Fruit fly (Drosophila melanogaster): ENCODE results near the gene kmg.

kmg gene

dm6 chr2L:13145035-13145683 is 15.2 kb upstream of the kmg start (continued):
- TF ChIP-seq eve (GFP tag; optimal IDR thresholded peaks at IDR 0.05), result no peak
- TF ChIP-seq CG12942 (GFP tag; optimal IDR thresholded peaks at IDR 0.05), result peak; percentile 58
- peak; percentile 44; the same call in 1 of the 2 replicates for TF ChIP-seq CG4404 (GFP tag; IDR thresholded peaks at IDR 0.05)
- peak; percentile 54 for TF ChIP-seq HmgZ (tag; optimal IDR thresholded peaks at IDR 0.05)
- no peak for TF ChIP-seq CkIIα-i1 (GFP tag; IDR thresholded peaks at IDR 0.05)
- TF ChIP-seq CG7556 (GFP tag; optimal IDR thresholded peaks at IDR 0.05), result peak; percentile 65
- TF ChIP-seq CG7963 (GFP tag; IDR thresholded peaks at IDR 0.05; ENCODE audit: partially characterized antibody), result no peak
- peak; percentile 76 for TF ChIP-seq HLH3B (GFP tag; IDR thresholded peaks at IDR 0.05)
- no peak for TF ChIP-seq nerfin-2 (GFP tag; IDR thresholded peaks at IDR 0.05; ENCODE audit: partially characterized antibody)
- peak; percentile 85 for TF ChIP-seq CG3281 (GFP tag; optimal IDR thresholded peaks at IDR 0.05)
- TF ChIP-seq Drgx (GFP tag; IDR thresholded peaks at IDR 0.05), result peak; percentile 69; the same call in 1 of the 2 replicates
- TF ChIP-seq CG17568 (GFP tag; optimal IDR thresholded peaks at IDR 0.05), result peak; percentile 48
- TF ChIP-seq CG12236 (GFP tag; optimal IDR thresholded peaks at IDR 0.05), result no peak
- no peak for TF ChIP-seq CG13287 (GFP tag; IDR thresholded peaks at IDR 0.05; ENCODE audit: partially characterized antibody)
- no peak for TF ChIP-seq CG2129 (GFP tag; IDR thresholded peaks at IDR 0.05; ENCODE audit: partially characterized antibody)
- TF ChIP-seq ase (GFP tag; IDR thresholded peaks at IDR 0.05), result 0 out of 3 replicates have a peak, but pooled peaks have one; percentile 36
- peak; percentile 48 for TF ChIP-seq nau (GFP tag; optimal IDR thresholded peaks at IDR 0.05)
- peak; percentile 74 for TF ChIP-seq Sox102F (GFP tag; optimal IDR thresholded peaks at IDR 0.05)
- TF ChIP-seq MTF-1 (GFP tag; optimal IDR thresholded peaks at IDR 0.05; ENCODE audit: borderline replicate concordance), result no peak
- TF ChIP-seq CG31365 (tag; optimal IDR thresholded peaks at IDR 0.05), result no peak
- no peak for TF ChIP-seq CG1529 (GFP tag; optimal IDR thresholded peaks at IDR 0.05)
- TF ChIP-seq Sin3A (optimal IDR thresholded peaks at IDR 0.05), result no peak
- peak; percentile 67 for TF ChIP-seq H2.0 (GFP tag; IDR thresholded peaks at IDR 0.05)
- TF ChIP-seq CG10431 (GFP tag; optimal IDR thresholded peaks at IDR 0.05), result no peak
- TF ChIP-seq CG42726 (GFP tag; IDR thresholded peaks at IDR 0.05; ENCODE audit: partially characterized antibody), result no peak
- peak; percentile 63 for TF ChIP-seq CG14667 (GFP tag; IDR thresholded peaks at IDR 0.05)
- TF ChIP-seq seq (GFP tag; IDR thresholded peaks at IDR 0.05), result peak; percentile 61; the same call in 1 of the 2 replicates
- TF ChIP-seq Eip74EF (GFP tag; optimal IDR thresholded peaks at IDR 0.05), result peak in 1 of 2 experiments; percentile 68
- TF ChIP-seq Hmr (GFP tag; optimal IDR thresholded peaks at IDR 0.05), result peak; percentile 73
- TF ChIP-seq CG8359 (GFP tag; optimal IDR thresholded peaks at IDR 0.05; ENCODE audit: borderline replicate concordance), result no peak
- TF ChIP-seq pan (optimal IDR thresholded peaks at IDR 0.05), result no peak
- peak in 1 of 2 experiments; percentile 84 for TF ChIP-seq pan (GFP tag; optimal IDR thresholded peaks at IDR 0.05 in 1 of 2, IDR thresholded peaks at IDR 0.05 in 1 of 2)
- peak; percentile 8 for TF ChIP-seq CG15601 (tag; optimal IDR thresholded peaks at IDR 0.05)
- no peak for TF ChIP-seq HLHmδ (GFP tag; optimal IDR thresholded peaks at IDR 0.05)
- no peak for TF ChIP-seq cg (GFP tag; optimal IDR thresholded peaks at IDR 0.05)
- peak; percentile 51 for TF ChIP-seq CG10654 (GFP tag; optimal IDR thresholded peaks at IDR 0.05)
- peak; percentile 63 for TF ChIP-seq CG12219 (GFP tag; optimal IDR thresholded peaks at IDR 0.05)
- TF ChIP-seq CG6791 (GFP tag; IDR thresholded peaks at IDR 0.05; ENCODE audit: partially characterized antibody), result no peak
- TF ChIP-seq crp (GFP tag; optimal IDR thresholded peaks at IDR 0.05), result no peak
- TF ChIP-seq CG12104 (GFP tag; optimal IDR thresholded peaks at IDR 0.05), result peak; percentile 59
- no peak for TF ChIP-seq CG34224 (GFP tag; IDR thresholded peaks at IDR 0.05; ENCODE audit: partially characterized antibody)
- peak; percentile 87 for TF ChIP-seq Ets65A (GFP tag)
- TF ChIP-seq CG12071 (GFP tag; optimal IDR thresholded peaks at IDR 0.05), result peak; percentile 69
- no peak for TF ChIP-seq hbn (GFP tag; IDR thresholded peaks at IDR 0.05; ENCODE audit: partially characterized antibody)
- TF ChIP-seq Fer1 (GFP tag; optimal IDR thresholded peaks at IDR 0.05), result peak; percentile 87
- peak; percentile 90 for TF ChIP-seq CG13624 (GFP tag; optimal IDR thresholded peaks at IDR 0.05)
- TF ChIP-seq CG2678 (tag; optimal IDR thresholded peaks at IDR 0.05), result peak; percentile 92
- peak; percentile 70 for TF ChIP-seq Adf1 (GFP tag; IDR thresholded peaks at IDR 0.05)

Measured in whole organism, embryonic.